Worm (Caenorhabditis elegans) whole organism, L3 larva: ENCODE measurements around the gene arrd-18.

Source experiments
- nhr-12 ChIP-seq: fragments of 150-350 bp; optimal IDR thresholded peaks from 2 replicates; lab custom pipeline; 2014; ENCODE audit warnings: missing biosample characterization, missing genetic modification characterization
- nhr-67 ChIP-seq: fragments of 150-350 bp; optimal IDR thresholded peaks from 2 replicates; lab custom pipeline; 2014; ENCODE audit warnings: missing biosample characterization, missing genetic modification characterization

DNA sequence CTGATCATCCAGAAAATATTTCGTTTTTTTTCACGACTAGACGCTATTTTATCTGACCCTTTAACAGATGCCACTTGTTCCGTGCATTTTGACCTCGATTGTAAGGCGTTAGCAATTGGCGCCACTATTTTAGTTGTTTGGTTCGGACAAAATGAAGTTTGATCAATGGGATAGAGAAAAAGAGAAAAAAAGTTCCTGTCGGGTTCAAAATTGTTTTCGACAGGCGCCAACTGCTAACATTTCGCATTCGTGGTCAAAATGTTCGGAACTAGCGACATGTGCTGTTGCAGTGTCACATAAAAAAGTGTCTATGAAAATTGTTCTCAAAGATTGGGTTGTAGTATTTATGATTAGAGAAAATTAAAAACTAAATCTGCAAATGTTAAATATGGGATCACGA lies 35.6 kb upstream of the arrd-18 start:
- TF ChIP-seq nhr-67 (no peak), nhr-12 (tag; lab: Kevin White, UChicago) (no peak)
